Fruit fly (Drosophila melanogaster) whole organism, embryonic: Measurements from ENCODE around the gene tbrd-1.

ENCODE experiments used
- CG13894 ChIP-seq: fragments of 200-800 bp; sonication (Bioruptor generic); optimal IDR thresholded peaks from 3 replicates; lab custom pipeline; 2018; ENCODE audit warnings: missing biosample characterization, mild to moderate bottlenecking, missing genetic modification characterization, moderate library complexity
- CG4328 ChIP-seq: fragments of 200-800 bp; sonication (Bioruptor generic); optimal IDR thresholded peaks from 3 replicates; lab custom pipeline; 2017; ENCODE audit warnings: missing biosample characterization, missing genetic modification reagents, missing genetic modification characterization
- gem ChIP-seq: fragments of 200-800 bp; sonication (Bioruptor generic); optimal IDR thresholded peaks from 2 replicates; lab custom pipeline; 2019; ENCODE audit warnings: missing biosample characterization, mild to moderate bottlenecking, missing genetic modification characterization, moderate library complexity

DNA sequence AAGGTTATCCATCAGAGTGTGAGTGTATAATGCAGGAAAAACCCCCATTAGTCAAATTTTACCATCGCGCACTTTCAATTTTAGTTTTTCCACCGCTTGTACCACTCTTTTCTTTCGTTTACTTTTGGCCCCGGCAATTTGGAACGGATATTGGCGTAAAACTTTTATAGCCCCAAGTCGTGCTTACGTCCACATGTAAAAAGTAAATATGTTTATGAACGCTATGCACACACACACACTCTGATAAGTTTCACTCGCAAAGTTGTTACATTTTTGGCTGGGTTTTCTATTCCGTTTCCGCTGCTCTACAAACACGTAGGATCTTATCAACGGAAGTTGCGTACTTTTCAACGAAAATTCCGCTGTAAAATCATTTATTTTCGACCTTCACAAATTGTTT lies 16.7 kb downstream of the tbrd-1 start:
- no peak for TF ChIP-seq CG13894 (tag; lab: Kevin White, UChicago)
- no peak for TF ChIP-seq gem
- TF ChIP-seq CG4328 (GFP tag; lab: Kevin White, UChicago) = no peak
